Fruit fly (Drosophila melanogaster): ENCODE measurements around the gene msd5.
A peak's percentile ranks its signal among the peaks of the same experiment; 100 is the strongest.

Gene msd5

DNA sequence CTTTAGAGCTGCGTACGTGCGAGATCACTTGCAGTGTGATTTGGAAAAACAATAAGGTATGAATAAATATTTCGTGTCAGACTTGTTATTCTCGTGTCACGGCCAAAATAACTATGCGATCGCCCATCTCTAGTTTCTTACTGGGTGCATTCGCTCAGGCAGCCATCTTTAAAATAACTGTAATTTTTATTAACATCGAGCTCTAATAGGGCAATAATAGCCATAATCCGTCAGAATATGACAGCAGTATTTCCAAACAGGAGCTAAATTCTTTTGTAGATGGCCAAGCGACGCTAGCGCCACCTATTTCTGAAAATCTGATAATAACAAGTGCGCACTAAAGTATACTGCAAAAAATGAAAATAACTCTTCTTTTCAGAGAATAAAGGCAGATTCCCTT is 19.1 kb upstream of the msd5 start (continued):
- peak; percentile 19 for TF ChIP-seq CG17186 (GFP tag; optimal IDR thresholded peaks at IDR 0.05)
- TF ChIP-seq CG31365 (tag; optimal IDR thresholded peaks at IDR 0.05) = no peak
- no peak for TF ChIP-seq Hey (tag; optimal IDR thresholded peaks at IDR 0.05)
- TF ChIP-seq Dip3 (GFP tag; optimal IDR thresholded peaks at IDR 0.05) = no peak
- peak; percentile 11 for TF ChIP-seq CG17385 (GFP tag; optimal IDR thresholded peaks at IDR 0.05)
- peak; percentile 40 for TF ChIP-seq HLH54F (GFP tag; optimal IDR thresholded peaks at IDR 0.05)
- TF ChIP-seq Ets65A (GFP tag) = peak; percentile 71
- peak in 1 of 2 experiments; percentile 29 for TF ChIP-seq Eip74EF (GFP tag; optimal IDR thresholded peaks at IDR 0.05)
- TF ChIP-seq CG2875 (GFP tag; optimal IDR thresholded peaks at IDR 0.05) = no peak
- TF ChIP-seq CG5180 (GFP tag; optimal IDR thresholded peaks at IDR 0.05) = peak; percentile 30
- TF ChIP-seq Sry-δ (GFP tag; optimal IDR thresholded peaks at IDR 0.05) = peak; percentile 87
- peak in 1 of 3 experiments; percentile 2 for TF ChIP-seq lola (GFP tag; optimal IDR thresholded peaks at IDR 0.05)
- TF ChIP-seq NfI (GFP tag; optimal IDR thresholded peaks at IDR 0.05) = peak; percentile 36
- no peak for TF ChIP-seq Gsc (GFP tag; IDR thresholded peaks at IDR 0.05)
- peak; percentile 92 for TF ChIP-seq CG34224 (GFP tag; IDR thresholded peaks at IDR 0.05; ENCODE audit: partially characterized antibody)
- peak; percentile 14 for TF ChIP-seq CG9727 (GFP tag; optimal IDR thresholded peaks at IDR 0.05)
- no peak for TF ChIP-seq prd (optimal IDR thresholded peaks at IDR 0.05)
- TF ChIP-seq prd (GFP tag; IDR thresholded peaks at IDR 0.05) = peak; percentile 40; the same call in 1 of the 3 replicates
- TF ChIP-seq org-1 (GFP tag; optimal IDR thresholded peaks at IDR 0.05) = no peak
- no peak for TF ChIP-seq CG1792 (GFP tag; optimal IDR thresholded peaks at IDR 0.05)
- no peak for TF ChIP-seq Six4 (GFP tag; optimal IDR thresholded peaks at IDR 0.05)
- TF ChIP-seq Usf (GFP tag; optimal IDR thresholded peaks at IDR 0.05) = no peak
- no peak for TF ChIP-seq sim (GFP tag; IDR thresholded peaks at IDR 0.05)
- no peak for TF ChIP-seq CG2199 (GFP tag; IDR thresholded peaks at IDR 0.05)
- TF ChIP-seq ap (GFP tag; IDR thresholded peaks at IDR 0.05) = no peak
- peak; percentile 30 for TF ChIP-seq CG4617 (GFP tag; optimal IDR thresholded peaks at IDR 0.05; ENCODE audit: borderline replicate concordance)
- no peak for TF ChIP-seq jing (GFP tag; optimal IDR thresholded peaks at IDR 0.05)
- peak; percentile 67 for TF ChIP-seq gro (GFP tag; optimal IDR thresholded peaks at IDR 0.05)
- TF ChIP-seq lab (GFP tag; optimal IDR thresholded peaks at IDR 0.05) = peak; percentile 55
- no peak for TF ChIP-seq CG18764 (GFP tag; optimal IDR thresholded peaks at IDR 0.05)
- peak; percentile 10 for TF ChIP-seq caup (GFP tag; optimal IDR thresholded peaks at IDR 0.05; ENCODE audit: severe bottlenecking)
- TF ChIP-seq Asciz (GFP tag; optimal IDR thresholded peaks at IDR 0.05) = no peak
- TF ChIP-seq CG14965 (GFP tag; optimal IDR thresholded peaks at IDR 0.05; ENCODE audit: borderline replicate concordance) = no peak
- no peak for TF ChIP-seq aop (GFP tag; IDR thresholded peaks at IDR 0.05)
- no peak for TF ChIP-seq emc (GFP tag; optimal IDR thresholded peaks at IDR 0.05)
- no peak for TF ChIP-seq CG8281 (tag; optimal IDR thresholded peaks at IDR 0.05)
- TF ChIP-seq fd64A (GFP tag; optimal IDR thresholded peaks at IDR 0.05) = no peak
- TF ChIP-seq CG10321 (GFP tag; IDR thresholded peaks at IDR 0.05) = no peak
- no peak for TF ChIP-seq CG4360 (GFP tag; IDR thresholded peaks at IDR 0.05)
- TF ChIP-seq CG18619 (GFP tag; optimal IDR thresholded peaks at IDR 0.05) = no peak
- peak; percentile 32 for TF ChIP-seq Sry-β (GFP tag; optimal IDR thresholded peaks at IDR 0.05)
- TF ChIP-seq zfh2 (GFP tag; optimal IDR thresholded peaks at IDR 0.05) = peak; percentile 25
- TF ChIP-seq H2.0 (GFP tag; IDR thresholded peaks at IDR 0.05) = no peak
- TF ChIP-seq mirr (GFP tag; optimal IDR thresholded peaks at IDR 0.05) = no peak
- peak; percentile 24 for TF ChIP-seq CG10431 (GFP tag; optimal IDR thresholded peaks at IDR 0.05)
- no peak for TF ChIP-seq CG11085 (GFP tag; IDR thresholded peaks at IDR 0.05)
- TF ChIP-seq pnt (GFP tag; optimal IDR thresholded peaks at IDR 0.05) = peak; percentile 3
- TF ChIP-seq pum (GFP tag; optimal IDR thresholded peaks at IDR 0.05) = no peak
- TF ChIP-seq cwo (GFP tag; optimal IDR thresholded peaks at IDR 0.05) = no peak
- no peak for TF ChIP-seq CG10654 (GFP tag; optimal IDR thresholded peaks at IDR 0.05)
- TF ChIP-seq B-H2 (GFP tag; optimal IDR thresholded peaks at IDR 0.05) = peak; percentile 5

Data from whole organism, embryonic.